Worm (Caenorhabditis elegans) whole organism, L4 larva: ENCODE data around the gene C28H8.5.

Source experiments
- F44E2.7 ChIP-seq: fragments of 200-800 bp; sonication (Bioruptor generic); IDR thresholded peaks from 2 replicates; pipeline ENCODE4 v2.1.2; 2022; ENCODE audit warnings: missing genetic modification characterization, missing compliant biosample characterization
- F49E8.2 ChIP-seq: sonication (generic microtip); optimal IDR thresholded peaks from 2 replicates; lab custom pipeline; 2016; ENCODE audit warnings: missing compliant biosample characterization, mild to moderate bottlenecking, missing genetic modification characterization, borderline replicate concordance
- R02D3.7 ChIP-seq: fragments of 150-350 bp; sonication (generic microtip); optimal IDR thresholded peaks from 3 replicates; lab custom pipeline; 2014; ENCODE audit warnings: missing biosample characterization, missing genetic modification characterization
- T26A8.4 ChIP-seq: fragments of 200-800 bp; sonication (Bioruptor generic); IDR thresholded peaks from 2 replicates; pipeline ENCODE4 v1.3.6; 2022; ENCODE audit warnings: missing genetic modification characterization, missing compliant biosample characterization
- aha-1 ChIP-seq: fragments of 150-350 bp; peaks from one replicate; lab custom pipeline; 2014; ENCODE audit warnings: missing biosample characterization, missing genetic modification characterization
- ama-1 ChIP-seq: fragments of 150-350 bp; optimal IDR thresholded peaks from 2 replicates; lab custom pipeline; 2014; ENCODE audit warnings: inconsistent platforms, mixed read lengths
- ceh-20 ChIP-seq: fragments of 200-800 bp; sonication (Bioruptor generic); IDR thresholded peaks from 2 replicates; pipeline ENCODE4 v1.3.6; 2022; ENCODE audit warnings: missing genetic modification reagents, missing genetic modification characterization, missing compliant biosample characterization
- ceh-82 ChIP-seq: sonication (generic microtip); optimal IDR thresholded peaks from 2 replicates; lab custom pipeline; 2017; ENCODE audit warnings: missing biosample characterization, missing genetic modification characterization
- cey-2 ChIP-seq: sonication (generic microtip); optimal IDR thresholded peaks from 3 replicates; lab custom pipeline; 2017; ENCODE audit warnings: missing genetic modification characterization, mild to moderate bottlenecking, missing compliant biosample characterization, antibody characterized with exemption, borderline replicate concordance; ENCODE audit not compliant: insufficient read depth
- daf-16 ChIP-seq, 3 experiments: sonication (generic microtip); optimal IDR thresholded peaks; 2 replicates each; lab custom pipeline; 2016 to 2017; ENCODE audit warnings: missing genetic modification characterization in 3 of 3, missing genetic modification reagents in 3 of 3, mild to moderate bottlenecking in 2 of 3, missing compliant biosample characterization in 2 of 3, missing biosample characterization in 1 of 3, moderate library complexity in 1 of 3
- daf-19 ChIP-seq: fragments of 200-800 bp; sonication (Bioruptor generic); conservative IDR thresholded peaks from 2 replicates; pipeline ENCODE4 v1.3.6; 2022; ENCODE audit warnings: missing genetic modification characterization, missing compliant biosample characterization
- dpl-1 ChIP-seq: fragments of 150-350 bp; optimal IDR thresholded peaks from 2 replicates; lab custom pipeline; 2014; ENCODE audit warnings: missing biosample characterization, missing genetic modification reagents, missing genetic modification characterization
- dve-1 ChIP-seq: sonication (generic microtip); optimal IDR thresholded peaks from 2 replicates; lab custom pipeline; 2017; ENCODE audit warnings: antibody characterized with exemption, mild to moderate bottlenecking, missing genetic modification characterization, missing compliant biosample characterization; ENCODE audit not compliant: insufficient read depth
- egl-43 ChIP-seq: fragments of 200-800 bp; sonication (Bioruptor generic); IDR thresholded peaks from 2 replicates; pipeline ENCODE4 v1.3.6; 2022; ENCODE audit warnings: missing genetic modification reagents, missing genetic modification characterization, missing compliant biosample characterization
- gei-8 ChIP-seq: fragments of 200-800 bp; sonication (Bioruptor generic); optimal IDR thresholded peaks from 2 replicates; lab custom pipeline; 2018; ENCODE audit warnings: mild to moderate bottlenecking, missing genetic modification characterization, missing compliant biosample characterization
- hif-1 ChIP-seq, 2 experiments: sonication (generic microtip); optimal IDR thresholded peaks; 2 replicates each; lab custom pipeline; 2016 to 2017; ENCODE audit warnings: missing compliant biosample characterization in 2 of 2, missing genetic modification characterization in 2 of 2, missing genetic modification reagents in 2 of 2, missing genotype in 2 of 2, mild to moderate bottlenecking in 1 of 2
- hlh-30 ChIP-seq: sonication (generic microtip); optimal IDR thresholded peaks from 2 replicates; lab custom pipeline; 2017; ENCODE audit warnings: antibody characterized with exemption, mild to moderate bottlenecking, missing genetic modification characterization, missing compliant biosample characterization; ENCODE audit not compliant: insufficient read depth
- hmg-1.1 ChIP-seq: fragments of 200-800 bp; sonication (Bioruptor generic); IDR thresholded peaks from 2 replicates; pipeline ENCODE4 v1.3.6; 2022; ENCODE audit warnings: missing genetic modification reagents, missing genetic modification characterization, missing compliant biosample characterization
- lin-1 ChIP-seq: fragments of 200-800 bp; sonication (Bioruptor generic); IDR thresholded peaks from 2 replicates; pipeline ENCODE4 v1.3.6; 2022; ENCODE audit warnings: missing genetic modification reagents, missing genetic modification characterization, missing compliant biosample characterization
- lin-13 ChIP-seq: fragments of 150-350 bp; optimal IDR thresholded peaks from 2 replicates; lab custom pipeline; 2014; ENCODE audit warnings: missing biosample characterization, missing genetic modification reagents, missing genetic modification characterization
- lin-29 ChIP-seq: fragments of 200-800 bp; sonication (Bioruptor generic); IDR thresholded peaks from 2 replicates; pipeline ENCODE4 v1.3.6; 2022; ENCODE audit warnings: missing genetic modification reagents, missing genetic modification characterization, missing compliant biosample characterization
- lin-38 ChIP-seq: fragments of 200-800 bp; sonication (Bioruptor generic); IDR thresholded peaks from 2 replicates; pipeline ENCODE4 v1.3.6; 2022; ENCODE audit warnings: missing genetic modification reagents, missing genetic modification characterization, missing compliant biosample characterization
- lsy-2 ChIP-seq, 2 experiments: fragments of 150-350 bp in 1 of 2; sonication (generic microtip) in 1 of 2; optimal IDR thresholded peaks; 2 replicates each; lab custom pipeline; 2014 to 2017; ENCODE audit warnings: missing biosample characterization in 2 of 2, missing genetic modification characterization in 2 of 2
- madf-9 ChIP-seq: fragments of 200-800 bp; sonication (Bioruptor generic); conservative IDR thresholded peaks from 2 replicates; pipeline ENCODE4 v1.3.6; 2022; ENCODE audit warnings: missing genetic modification reagents, missing genetic modification characterization, missing compliant biosample characterization
- mdl-1 ChIP-seq, 2 experiments: fragments of 150-350 bp in 1 of 2; sonication (generic microtip) in 1 of 2; optimal IDR thresholded peaks; 2 replicates each; lab custom pipeline; 2014 to 2017; ENCODE audit warnings: missing biosample characterization in 2 of 2, missing genetic modification characterization in 2 of 2
- mxl-3 ChIP-seq: fragments of 200-800 bp; sonication (Bioruptor generic); optimal IDR thresholded peaks from 2 replicates; lab custom pipeline; 2018; ENCODE audit warnings: mild to moderate bottlenecking, missing genetic modification characterization, missing compliant biosample characterization
- nhr-102 ChIP-seq: sonication (generic microtip); optimal IDR thresholded peaks from 2 replicates; lab custom pipeline; 2016; ENCODE audit warnings: mild to moderate bottlenecking, missing genetic modification characterization, moderate library complexity, missing compliant biosample characterization
- nhr-111 ChIP-seq: fragments of 200-800 bp; sonication (Bioruptor generic); optimal IDR thresholded peaks from 2 replicates; lab custom pipeline; 2018; ENCODE audit warnings: mild to moderate bottlenecking, missing genetic modification characterization, missing compliant biosample characterization
- nhr-25 ChIP-seq: sonication (generic microtip); optimal IDR thresholded peaks from 2 replicates; lab custom pipeline; 2017; ENCODE audit warnings: missing genetic modification characterization, mild to moderate bottlenecking, missing compliant biosample characterization, antibody characterized with exemption, moderate library complexity, borderline replicate concordance; ENCODE audit not compliant: insufficient read depth
- nhr-28 ChIP-seq: fragments of 150-350 bp; optimal IDR thresholded peaks from 2 replicates; lab custom pipeline; 2014; ENCODE audit warnings: missing biosample characterization, missing genetic modification characterization
- nhr-77 ChIP-seq: fragments of 150-350 bp; optimal IDR thresholded peaks from 2 replicates; lab custom pipeline; 2014; ENCODE audit warnings: missing biosample characterization, missing genetic modification characterization
- php-3 ChIP-seq: fragments of 200-800 bp; sonication (Bioruptor generic); IDR thresholded peaks from 2 replicates; pipeline ENCODE4 v1.3.6; 2022; ENCODE audit warnings: missing genetic modification reagents, missing genetic modification characterization, missing compliant biosample characterization
- pqm-1 ChIP-seq: sonication (generic microtip); optimal IDR thresholded peaks from 2 replicates; lab custom pipeline; 2017; ENCODE audit warnings: missing biosample characterization, missing genetic modification characterization
- skn-1 ChIP-seq: fragments of 150-350 bp; optimal IDR thresholded peaks from 2 replicates; lab custom pipeline; 2014; ENCODE audit warnings: missing biosample characterization, missing genetic modification characterization
- spr-1 ChIP-seq: sonication (generic microtip); optimal IDR thresholded peaks from 2 replicates; lab custom pipeline; 2016; ENCODE audit warnings: mild to moderate bottlenecking, missing genetic modification characterization, missing compliant biosample characterization
- spr-3 ChIP-seq: fragments of 200-800 bp; sonication (Bioruptor generic); optimal IDR thresholded peaks from 2 replicates; lab custom pipeline; 2018; ENCODE audit warnings: mild to moderate bottlenecking, missing genetic modification characterization, missing compliant biosample characterization
- tag-97 ChIP-seq: fragments of 200-800 bp; sonication (Bioruptor generic); IDR thresholded peaks from 2 replicates; pipeline ENCODE4 v1.3.6; 2022; ENCODE audit warnings: missing genetic modification characterization, missing compliant biosample characterization
- unc-39 ChIP-seq: sonication (generic microtip); optimal IDR thresholded peaks from 2 replicates; lab custom pipeline; 2017; ENCODE audit warnings: missing biosample characterization, missing genetic modification characterization
- unc-62 ChIP-seq, 3 experiments: fragments of 150-350 bp in 1 of 3; sonication (generic microtip); optimal IDR thresholded peaks in 2 of 3; peaks in 1 of 3; 1 replicate in 1 of 3; 2 replicates in 2 of 3; lab custom pipeline; 2014 to 2017; ENCODE audit warnings: missing biosample characterization in 3 of 3, missing genetic modification characterization in 3 of 3, missing genetic modification reagents in 3 of 3, missing genotype in 1 of 3
- zfp-2 ChIP-seq: sonication (generic microtip); optimal IDR thresholded peaks from 2 replicates; lab custom pipeline; 2016; ENCODE audit warnings: mild to moderate bottlenecking, missing genetic modification characterization, missing compliant biosample characterization
- ztf-11 ChIP-seq: fragments of 150-350 bp; optimal IDR thresholded peaks from 2 replicates; lab custom pipeline; 2014; ENCODE audit warnings: missing biosample characterization, missing genetic modification characterization
- ztf-7 ChIP-seq: fragments of 150-350 bp; optimal IDR thresholded peaks from 2 replicates; lab custom pipeline; 2014; ENCODE audit warnings: missing biosample characterization, missing genetic modification characterization

The C28H8.5 gene

DNA sequence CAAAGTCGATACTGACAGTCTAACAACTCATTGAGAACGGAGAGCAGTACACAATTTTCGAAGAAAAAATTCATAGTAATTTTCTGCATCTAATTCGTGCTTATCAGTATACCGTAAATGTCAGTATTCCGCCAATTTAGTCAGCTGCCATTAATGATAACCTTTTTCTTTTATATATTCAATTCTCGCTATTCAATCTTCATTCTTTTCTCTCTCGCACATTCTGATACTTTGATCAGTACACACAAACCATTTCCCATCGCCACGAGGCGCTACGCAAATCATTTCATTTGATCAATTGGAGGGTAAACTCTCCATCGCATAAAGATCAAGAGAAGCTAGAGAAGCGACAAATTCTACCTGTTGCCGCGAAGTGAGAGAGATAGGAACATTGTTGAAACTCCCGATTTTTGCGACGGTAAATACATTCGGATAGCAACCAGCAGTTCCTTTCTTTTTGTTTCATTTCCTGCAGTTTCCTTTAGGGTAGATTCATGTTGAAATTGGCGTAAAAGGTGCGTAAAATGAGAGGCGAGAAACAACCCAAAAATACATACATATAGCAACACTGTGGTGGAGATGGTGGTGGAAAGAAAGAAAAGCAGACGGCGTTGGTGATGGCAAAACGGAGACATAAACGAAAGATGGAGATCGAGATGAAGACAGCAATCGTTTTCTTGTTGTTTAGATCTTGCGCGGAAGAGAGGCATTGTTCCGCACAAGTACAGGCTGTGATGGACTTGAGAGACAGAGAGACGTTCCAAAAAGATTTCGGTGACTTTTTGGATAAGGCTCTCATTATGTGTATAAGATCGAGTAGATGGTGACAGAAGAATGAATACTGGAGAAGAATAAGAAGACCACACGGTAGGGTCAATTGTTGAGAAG lies 45.7 kb upstream of the C28H8.5 start (continued):
- no peak for TF ChIP-seq lin-29 (GFP tag; lab: Robert Waterston, UW)
- TF ChIP-seq php-3 (GFP tag; lab: Robert Waterston, UW) = peak; percentile 87
- TF ChIP-seq lin-1 (GFP tag; lab: Robert Waterston, UW) = 0 out of 2 replicates have a peak, but pooled peaks have one; percentile 24
- no peak for TF ChIP-seq nhr-25
- no peak for TF ChIP-seq gei-8 (GFP tag; lab: Kevin White, UChicago)
- TF ChIP-seq mxl-3 (GFP tag; lab: Kevin White, UChicago) = peak; percentile 86
- peak; percentile 6 for TF ChIP-seq nhr-102
- TF ChIP-seq madf-9 (GFP tag; lab: Robert Waterston, UW) = no peak
- no peak for TF ChIP-seq skn-1 (tag; lab: Kevin White, UChicago)
- TF ChIP-seq daf-16 (GFP tag; optimal IDR thresholded peaks at IDR 0.05; lab: Kevin White, UChicago) = peak in 1 of 2 experiments; percentile 60
- peak; percentile 82 for TF ChIP-seq daf-16 (tag; optimal IDR thresholded peaks at IDR 0.05; lab: Kevin White, UChicago)
- TF ChIP-seq ztf-11 (tag; lab: Kevin White, UChicago) = no peak
- TF ChIP-seq dve-1 = peak; percentile 95
- TF ChIP-seq ztf-7 (tag; lab: Kevin White, UChicago) = no peak
- peak; percentile 75 for TF ChIP-seq hlh-30 (tag; lab: Kevin White, UChicago)
- peak; percentile 49 to 82 for TF ChIP-seq unc-62 (GFP tag; optimal IDR thresholded peaks at IDR 0.05 in 1 of 2; lab: Kevin White, UChicago)
- TF ChIP-seq unc-62 (tag; optimal IDR thresholded peaks at IDR 0.05; lab: Kevin White, UChicago) = no peak
- peak; percentile 96 for TF ChIP-seq nhr-28 (tag; lab: Kevin White, UChicago)
- TF ChIP-seq ceh-20 (GFP tag; lab: Robert Waterston, UW) = no peak; the same call in 1 of the 2 replicates
- no peak for TF ChIP-seq ceh-82 (tag; lab: Kevin White, UChicago)
- TF ChIP-seq dpl-1 (GFP tag; lab: Kevin White, UChicago) = no peak
- no peak for TF ChIP-seq spr-3 (GFP tag; lab: Kevin White, UChicago)
- TF ChIP-seq mdl-1 (tag; optimal IDR thresholded peaks at IDR 0.05; lab: Kevin White, UChicago) = peak; percentile 70 to 93
- no peak for TF ChIP-seq lin-13
- TF ChIP-seq lin-38 (GFP tag; lab: Robert Waterston, UW) = 0 out of 2 replicates have a peak, but pooled peaks have one; percentile 18
- no peak for TF ChIP-seq tag-97 (GFP tag; lab: Robert Waterston, UW)
- TF ChIP-seq F49E8.2 (tag; lab: Kevin White, UChicago) = no peak
- TF ChIP-seq hmg-1.1 (GFP tag; lab: Robert Waterston, UW) = 0 out of 2 replicates have a peak, but pooled peaks have one; percentile 7
- no peak for TF ChIP-seq egl-43 (GFP tag; lab: Robert Waterston, UW)
- TF ChIP-seq nhr-111 (GFP tag; lab: Kevin White, UChicago) = no peak
- peak; percentile 55 to 58 for TF ChIP-seq lsy-2 (tag; optimal IDR thresholded peaks at IDR 0.05; lab: Kevin White, UChicago)
- TF ChIP-seq F44E2.7 (GFP tag; lab: Robert Waterston, UW) = no peak
- TF ChIP-seq cey-2 = peak; percentile 9
- no peak for TF ChIP-seq R02D3.7
- TF ChIP-seq daf-19 (GFP tag; lab: Robert Waterston, UW) = no peak
- TF ChIP-seq pqm-1 (tag; lab: Kevin White, UChicago) = peak; percentile 93
- peak; percentile 33 for TF ChIP-seq ama-1
- TF ChIP-seq spr-1 (tag; lab: Kevin White, UChicago) = no peak
- no peak for TF ChIP-seq unc-39
- peak; percentile 25 for TF ChIP-seq aha-1
- TF ChIP-seq T26A8.4 = peak; percentile 27; the same call in 1 of the 2 replicates
- TF ChIP-seq hif-1 (tag; optimal IDR thresholded peaks at IDR 0.05; lab: Kevin White, UChicago) = no peak
- peak; percentile 77 for TF ChIP-seq nhr-77
- TF ChIP-seq zfp-2 (tag; lab: Kevin White, UChicago) = no peak
